Worm (Caenorhabditis elegans) whole organism, L3 larva: ENCODE results near the gene C04F6.9.

Experiments
- ZK546.5 ChIP-seq: sonication (generic microtip); optimal IDR thresholded peaks from 2 replicates; lab custom pipeline; 2017; ENCODE audit warnings: missing biosample characterization, missing genetic modification characterization
- egl-27 ChIP-seq: sonication (generic microtip); optimal IDR thresholded peaks from 4 replicates; lab custom pipeline; 2017; ENCODE audit warnings: missing biosample characterization, missing genetic modification reagents, missing genetic modification characterization
- fos-1 ChIP-seq: fragments of 150-350 bp; optimal IDR thresholded peaks from 2 replicates; lab custom pipeline; 2014; ENCODE audit warnings: missing biosample characterization, missing genetic modification characterization
- nhr-76 ChIP-seq: fragments of 150-350 bp; sonication (generic microtip); optimal IDR thresholded peaks from 5 replicates; lab custom pipeline; 2014; ENCODE audit warnings: missing biosample characterization, missing genetic modification characterization
- skn-1 ChIP-seq: fragments of 150-350 bp; optimal IDR thresholded peaks from 2 replicates; lab custom pipeline; 2014; ENCODE audit warnings: missing biosample characterization, missing genetic modification characterization

DNA sequence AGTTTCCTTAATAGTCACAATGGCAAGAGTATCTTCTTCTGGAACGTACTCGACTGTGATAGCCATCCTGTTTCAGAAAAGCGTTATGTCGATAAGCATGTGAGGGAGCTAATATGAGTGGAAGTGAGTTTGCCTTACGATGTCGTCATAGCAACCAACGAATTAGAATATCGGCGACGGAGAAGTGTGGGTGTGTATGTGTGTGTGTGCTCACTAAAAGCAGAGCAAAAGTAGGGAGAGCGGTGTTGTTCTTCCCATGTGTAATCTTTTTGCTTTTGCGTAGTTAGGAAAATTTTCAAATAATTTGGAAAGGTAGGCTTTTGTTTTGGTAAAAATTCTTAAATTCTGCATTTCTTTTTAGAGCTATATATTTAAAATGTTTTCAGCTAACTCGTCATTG lies 49.3 kb downstream of the C04F6.9 start, which contains the start of gene ZK813.5:
- no peak for TF ChIP-seq egl-27 (tag; lab: Kevin White, UChicago)
- TF ChIP-seq nhr-76 (tag; lab: Kevin White, UChicago) = no peak
- TF ChIP-seq skn-1 (tag; lab: Kevin White, UChicago) = no peak
- TF ChIP-seq fos-1 = no peak
- TF ChIP-seq ZK546.5 = no peak
